Worm (Caenorhabditis elegans): ENCODE measurements around the gene C29F9.5.

The C29F9.5 gene

ce11 chrIII:147570-148076 is 30.3 kb downstream of the C29F9.5 start, which contains the start of gene sqst-5:
Gene sqst-5, minus strand, starts transcription at chrIII:147620.
- TF ChIP-seq ztf-11 (tag; optimal IDR thresholded peaks at IDR 0.05), result no peak
- TF ChIP-seq mls-2 (tag; optimal IDR thresholded peaks at IDR 0.05), result no peak
- no peak for TF ChIP-seq elt-3 (tag; optimal IDR thresholded peaks at IDR 0.05)
- TF ChIP-seq nhr-28 (tag; optimal IDR thresholded peaks at IDR 0.05), result no peak
- no peak for TF ChIP-seq lsy-2 (tag; optimal IDR thresholded peaks at IDR 0.05)
- no peak for TF ChIP-seq ces-1 (GFP tag; optimal IDR thresholded peaks at IDR 0.05)
- TF ChIP-seq elt-1 (tag; optimal IDR thresholded peaks at IDR 0.05; ENCODE audit: borderline replicate concordance, insufficient read depth), result no peak
- no peak for TF ChIP-seq unc-120 (tag; optimal IDR thresholded peaks at IDR 0.05; ENCODE audit: poor library complexity, severe bottlenecking)
- no peak for TF ChIP-seq snpc-4 (tag; optimal IDR thresholded peaks at IDR 0.05)
- TF ChIP-seq drap-1 (GFP tag; optimal IDR thresholded peaks at IDR 0.05), result no peak
- no peak for TF ChIP-seq flh-1 (GFP tag; optimal IDR thresholded peaks at IDR 0.05)
- no peak for TF ChIP-seq lin-13 (tag; optimal IDR thresholded peaks at IDR 0.05)
- no peak for TF ChIP-seq lin-32 (GFP tag; optimal IDR thresholded peaks at IDR 0.05)
- TF ChIP-seq mep-1 (tag; optimal IDR thresholded peaks at IDR 0.05), result no peak
- TF ChIP-seq bed-3 (GFP tag; optimal IDR thresholded peaks at IDR 0.05), result no peak
- TF ChIP-seq tbx-8 (GFP tag; optimal IDR thresholded peaks at IDR 0.05), result no peak
- no peak for TF ChIP-seq blmp-1 (tag; optimal IDR thresholded peaks at IDR 0.05)
- no peak for TF ChIP-seq pha-4 (tag; optimal IDR thresholded peaks at IDR 0.05)
- TF ChIP-seq zip-8 (tag; optimal IDR thresholded peaks at IDR 0.05), result no peak

DNA sequence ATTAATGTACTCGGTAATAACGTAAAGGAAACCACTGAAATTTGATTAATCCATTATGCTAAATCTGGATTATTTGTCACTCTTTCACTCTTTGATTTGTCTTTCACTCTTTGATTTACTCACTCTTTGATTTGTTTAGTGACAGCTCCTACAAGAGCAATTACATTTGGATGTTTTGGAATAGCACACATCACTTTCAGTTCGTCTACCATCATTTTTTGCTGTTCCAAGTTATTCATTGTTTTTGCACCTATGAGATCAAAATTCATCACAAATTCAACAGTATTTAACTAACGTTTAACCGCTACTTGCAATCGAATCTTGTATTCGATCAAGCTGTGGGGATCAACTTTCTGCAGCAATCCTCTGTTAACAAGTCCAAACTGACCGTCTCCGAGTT is 31.8 kb downstream of the C29F9.5 start:
- TF ChIP-seq M03D4.4 (tag; optimal IDR thresholded peaks at IDR 0.05) (no peak), ceh-43 (GFP tag; optimal IDR thresholded peaks at IDR 0.05) (no peak), cnd-1 (tag; optimal IDR thresholded peaks at IDR 0.05) (no peak), tbx-8 (GFP tag; optimal IDR thresholded peaks at IDR 0.05) (no peak), nhr-237 (tag; optimal IDR thresholded peaks at IDR 0.05) (no peak), unc-39 (tag; optimal IDR thresholded peaks at IDR 0.05) (no peak), ceh-39 (tag; optimal IDR thresholded peaks at IDR 0.05) (no peak), lin-32 (GFP tag; optimal IDR thresholded peaks at IDR 0.05) (no peak), mab-5 (tag; optimal IDR thresholded peaks at IDR 0.05) (no peak), pha-4 (tag; optimal IDR thresholded peaks at IDR 0.05) (no peak), unc-62 (GFP tag; optimal IDR thresholded peaks at IDR 0.05) (no peak), elt-3 (tag; optimal IDR thresholded peaks at IDR 0.05) (no peak), nhr-2 (tag; optimal IDR thresholded peaks at IDR 0.05) (no peak)

DNA sequence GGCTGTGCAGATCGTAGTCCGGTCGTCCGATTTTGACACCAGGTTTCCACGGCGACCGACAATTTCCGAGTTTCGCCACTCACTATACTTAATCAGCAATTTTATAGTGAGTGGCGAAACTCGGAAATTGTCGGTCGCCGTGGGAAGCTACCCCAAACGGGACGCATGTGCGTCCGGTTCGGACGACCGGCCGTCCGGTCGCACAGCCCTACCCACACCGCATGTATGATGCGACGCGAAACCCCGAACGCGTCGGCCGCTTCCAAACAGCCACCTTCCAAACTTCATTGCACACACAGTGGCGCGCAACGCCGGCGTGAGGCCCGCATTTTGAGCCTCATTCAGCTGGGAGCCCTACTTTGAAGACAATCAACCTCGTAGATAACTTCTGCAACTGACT is 33.8 kb downstream of the C29F9.5 start:
- no peak for TF ChIP-seq nhr-76 (tag; optimal IDR thresholded peaks at IDR 0.05)
- no peak for TF ChIP-seq elt-3 (tag; optimal IDR thresholded peaks at IDR 0.05)
- TF ChIP-seq bed-3 (GFP tag; optimal IDR thresholded peaks at IDR 0.05), result no peak
- no peak for TF ChIP-seq mls-2 (tag; optimal IDR thresholded peaks at IDR 0.05)
- TF ChIP-seq nhr-12 (tag; optimal IDR thresholded peaks at IDR 0.05), result no peak
- no peak for TF ChIP-seq blmp-1 (tag; optimal IDR thresholded peaks at IDR 0.05)
- TF ChIP-seq nhr-28 (tag; optimal IDR thresholded peaks at IDR 0.05), result no peak
- TF ChIP-seq mab-5 (tag; optimal IDR thresholded peaks at IDR 0.05), result no peak
- TF ChIP-seq nhr-237 (tag; optimal IDR thresholded peaks at IDR 0.05), result no peak
- no peak for TF ChIP-seq pha-4 (tag; optimal IDR thresholded peaks at IDR 0.05)
- TF ChIP-seq nhr-2 (tag; optimal IDR thresholded peaks at IDR 0.05), result no peak
- TF ChIP-seq ceh-43 (GFP tag; optimal IDR thresholded peaks at IDR 0.05), result no peak
- no peak for TF ChIP-seq ces-1 (GFP tag; optimal IDR thresholded peaks at IDR 0.05)
- no peak for TF ChIP-seq M03D4.4 (tag; optimal IDR thresholded peaks at IDR 0.05)
- TF ChIP-seq mep-1 (tag; optimal IDR thresholded peaks at IDR 0.05), result no peak
- no peak for TF ChIP-seq hlh-1 (tag; optimal IDR thresholded peaks at IDR 0.05)
- no peak for TF ChIP-seq sem-2 (GFP tag; optimal IDR thresholded peaks at IDR 0.05)

DNA sequence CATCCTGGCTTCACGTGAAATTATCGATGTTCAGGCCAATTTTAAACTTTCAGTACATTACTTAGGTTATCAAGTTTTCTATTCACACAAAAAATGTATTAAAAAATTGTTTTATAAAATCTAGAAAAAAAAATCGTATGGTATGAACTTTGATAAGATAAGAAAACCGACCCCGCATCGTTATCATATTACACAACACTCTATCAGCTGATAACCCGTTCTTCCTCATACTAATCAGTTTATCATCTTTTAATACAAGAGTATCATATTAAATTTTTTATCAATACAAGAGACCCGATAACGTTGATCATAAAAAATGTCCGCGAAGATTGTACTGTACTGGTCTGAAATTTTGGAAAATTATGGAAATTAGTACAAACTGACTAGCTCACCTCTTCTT is 36.9 kb downstream of the C29F9.5 start:
- TF ChIP-seq lin-32 (GFP tag; optimal IDR thresholded peaks at IDR 0.05), result no peak
- TF ChIP-seq unc-62 (GFP tag; optimal IDR thresholded peaks at IDR 0.05), result no peak
- TF ChIP-seq tbx-8 (GFP tag; optimal IDR thresholded peaks at IDR 0.05), result no peak
- peak; percentile 70 for TF ChIP-seq elt-3 (tag; optimal IDR thresholded peaks at IDR 0.05)
- TF ChIP-seq snpc-4 (tag; optimal IDR thresholded peaks at IDR 0.05), result no peak
- no peak for TF ChIP-seq lsy-2 (tag; optimal IDR thresholded peaks at IDR 0.05)
- no peak for TF ChIP-seq hlh-1 (tag; optimal IDR thresholded peaks at IDR 0.05)

DNA sequence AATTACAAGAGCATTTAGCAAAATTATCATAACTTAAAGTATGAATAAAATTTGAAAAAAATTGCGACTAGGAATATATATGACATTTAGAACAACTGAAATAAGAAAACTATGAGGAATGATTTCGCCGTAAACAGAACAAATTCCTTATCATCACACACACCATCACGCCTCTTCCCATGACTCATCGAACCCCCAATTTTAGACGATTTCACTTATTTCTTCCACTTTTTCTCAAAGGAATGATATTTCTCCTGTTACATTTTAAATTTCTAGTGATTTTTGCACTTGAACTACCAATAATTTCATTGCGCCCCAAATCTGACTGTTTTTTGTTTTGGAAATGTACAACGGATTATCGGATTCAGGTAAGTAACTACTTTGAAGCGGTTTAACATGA is 39.3 kb downstream of the C29F9.5 start, which contains the start of the genes zig-13 and ver-1:
Gene zig-13, minus strand, starts transcription at position 101 of the 400 bp plus-strand sequence.
Gene ver-1, plus strand, starts transcription at position 180 of the 400 bp plus-strand sequence.
- TF ChIP-seq elt-1 (tag; optimal IDR thresholded peaks at IDR 0.05; ENCODE audit: borderline replicate concordance, insufficient read depth) (no peak), ham-2 (GFP tag; optimal IDR thresholded peaks at IDR 0.05) (no peak), snpc-4 (tag; optimal IDR thresholded peaks at IDR 0.05) (no peak), mep-1 (tag; optimal IDR thresholded peaks at IDR 0.05) (no peak)

All from whole organism, mixed stage, embryonic.